Worm (Caenorhabditis elegans) whole organism, midembryonic: ENCODE measurements around the gene Y37D8A.5.

ENCODE experiments used
- T22C8.4 ChIP-seq: fragments of 200-800 bp; sonication (Bioruptor generic); IDR thresholded peaks from 2 replicates; pipeline ENCODE4 v1.3.6; 2022; ENCODE audit warnings: missing genetic modification characterization, missing compliant biosample characterization
- cog-1 ChIP-seq: sonication (generic microtip); optimal IDR thresholded peaks from 2 replicates; lab custom pipeline; 2016; ENCODE audit warnings: missing genetic modification characterization, missing compliant biosample characterization
- flt-1 ChIP-seq: fragments of 200-800 bp; sonication (Bioruptor generic); IDR thresholded peaks from 2 replicates; pipeline ENCODE4 v1.3.6; 2022; ENCODE audit warnings: missing genetic modification characterization, missing compliant biosample characterization
- klf-2 ChIP-seq: fragments of 200-800 bp; sonication (Bioruptor generic); conservative IDR thresholded peaks from 2 replicates; pipeline ENCODE4 v1.3.6; 2022; ENCODE audit warnings: missing genetic modification reagents, missing genetic modification characterization, missing compliant biosample characterization
- med-1 ChIP-seq: sonication (generic microtip); optimal IDR thresholded peaks from 2 replicates; lab custom pipeline; 2017; ENCODE audit warnings: missing genetic modification characterization, mild to moderate bottlenecking, missing compliant biosample characterization, antibody characterized with exemption, missing genetic modification reagents; ENCODE audit not compliant: insufficient read depth
- ref-1 ChIP-seq: fragments of 200-800 bp; sonication (Bioruptor generic); conservative IDR thresholded peaks from 2 replicates; pipeline ENCODE4 v1.3.6; 2022; ENCODE audit warnings: missing genetic modification reagents, missing genetic modification characterization, missing compliant biosample characterization
- tab-1 ChIP-seq: fragments of 200-800 bp; sonication (Bioruptor generic); IDR thresholded peaks from 2 replicates; pipeline ENCODE4 v1.3.6; 2022; ENCODE audit warnings: missing genetic modification characterization, missing compliant biosample characterization
- ztf-23 ChIP-seq: fragments of 200-800 bp; sonication (Bioruptor generic); IDR thresholded peaks from 2 replicates; pipeline ENCODE4 v1.3.6; 2022; ENCODE audit warnings: missing genetic modification reagents, missing genetic modification characterization, missing compliant biosample characterization
- ztf-29 ChIP-seq: fragments of 200-800 bp; sonication (Bioruptor generic); IDR thresholded peaks from 2 replicates; pipeline ENCODE4 v1.3.6; 2022; ENCODE audit warnings: missing genetic modification reagents, missing genetic modification characterization, missing compliant biosample characterization

Gene Y37D8A.5

ce11 chrIII:12822608-12823261 is 32.6 kb downstream of the Y37D8A.5 start:
- TF ChIP-seq ztf-29 (peak; percentile 32; the same call in 1 of the 2 replicates), flt-1 (GFP tag; lab: Robert Waterston, UW) (no peak)

ce11 chrIII:12821331-12821730 is 34.0 kb downstream of the Y37D8A.5 start:
- no peak for TF ChIP-seq ztf-29

- TF ChIP-seq cog-1 (tag; lab: Kevin White, UChicago): no peak
- no peak for TF ChIP-seq ztf-29
- TF ChIP-seq T22C8.4: no peak
- no peak for TF ChIP-seq ztf-23
- TF ChIP-seq klf-2: no peak
Measured at ce11 chrIII:12819909-12820308, 35.4 kb downstream of the Y37D8A.5 start, which contains the start of the genes Y37D8A.2 and Y37D8A.25. Gene Y37D8A.2 (plus strand): TSS chrIII:12820193. Gene Y37D8A.25 (minus strand): TSS chrIII:12820253.

ce11 chrIII:12819148-12819547 is 36.1 kb downstream of the Y37D8A.5 start:
- TF ChIP-seq cog-1 (tag; lab: Kevin White, UChicago) (no peak), T22C8.4 (no peak), klf-2 (no peak)

ce11 chrIII:12818050-12818738 is 37.1 kb downstream of the Y37D8A.5 start, which contains the start of gene arx-5:
Gene arx-5 (minus strand): TSS chrIII:12818100.
- TF ChIP-seq med-1 (GFP tag; lab: Kevin White, UChicago) (no peak), T22C8.4 (peak; percentile 40; the same call in 1 of the 2 replicates), klf-2 (no peak)

- TF ChIP-seq ztf-29 (no peak), flt-1 (GFP tag; lab: Robert Waterston, UW) (no peak), klf-2 (no peak), ref-1 (GFP tag; lab: Robert Waterston, UW) (no peak), tab-1 (GFP tag; lab: Robert Waterston, UW) (no peak), T22C8.4 (no peak), ztf-23 (no peak), cog-1 (tag; lab: Kevin White, UChicago) (no peak), med-1 (GFP tag; lab: Kevin White, UChicago) (no peak)
Measured at ce11 chrIII:12813193-12813592, 42.1 kb downstream of the Y37D8A.5 start, which contains the start of gene BE10.4. Gene BE10.4 (plus strand): TSS chrIII:12813493.

- TF ChIP-seq tab-1 (GFP tag; lab: Robert Waterston, UW): no peak
- no peak for TF ChIP-seq T22C8.4
- TF ChIP-seq flt-1 (GFP tag; lab: Robert Waterston, UW): no peak
- no peak for TF ChIP-seq med-1 (GFP tag; lab: Kevin White, UChicago)
- TF ChIP-seq ztf-23: no peak
- TF ChIP-seq cog-1 (tag; lab: Kevin White, UChicago): no peak
- TF ChIP-seq ref-1 (GFP tag; lab: Robert Waterston, UW): no peak
Measured at ce11 chrIII:12807726-12808125, 47.6 kb downstream of the Y37D8A.5 start, which contains the start of gene BE10.3. Gene BE10.3 (plus strand): TSS chrIII:12808026.

- no peak for TF ChIP-seq T22C8.4
- no peak for TF ChIP-seq ref-1 (GFP tag; lab: Robert Waterston, UW)
- TF ChIP-seq ztf-23: no peak
- TF ChIP-seq tab-1 (GFP tag; lab: Robert Waterston, UW): no peak
- TF ChIP-seq flt-1 (GFP tag; lab: Robert Waterston, UW): no peak
- TF ChIP-seq klf-2: no peak
- no peak for TF ChIP-seq med-1 (GFP tag; lab: Kevin White, UChicago)
- TF ChIP-seq ztf-29: no peak
- no peak for TF ChIP-seq cog-1 (tag; lab: Kevin White, UChicago)
Measured at ce11 chrIII:12806712-12807111, 48.6 kb downstream of the Y37D8A.5 start, which contains the start of gene BE10.5. Gene BE10.5 (minus strand): TSS chrIII:12806812.
